Worm (Caenorhabditis elegans) whole organism, L1 larva: ENCODE data around the gene F54C9.7.

ENCODE experiments used
- C04F5.9 ChIP-seq: sonication (generic microtip); optimal IDR thresholded peaks from 2 replicates; lab custom pipeline; 2016; ENCODE audit warnings: missing genetic modification characterization, missing compliant biosample characterization
- aha-1 ChIP-seq: fragments of 150-350 bp; optimal IDR thresholded peaks from 2 replicates; lab custom pipeline; 2014; ENCODE audit warnings: missing biosample characterization, missing genetic modification characterization
- blmp-1 ChIP-seq: fragments of 150-350 bp; optimal IDR thresholded peaks from 2 replicates; lab custom pipeline; 2014; ENCODE audit warnings: missing biosample characterization, missing genetic modification characterization
- ceh-63 ChIP-seq: fragments of 200-800 bp; sonication (Bioruptor generic); optimal IDR thresholded peaks from 2 replicates; lab custom pipeline; 2018; ENCODE audit warnings: mild to moderate bottlenecking, missing genetic modification characterization, missing compliant biosample characterization
- ceh-8 ChIP-seq: fragments of 200-800 bp; sonication (Bioruptor generic); optimal IDR thresholded peaks from 2 replicates; lab custom pipeline; 2018; ENCODE audit warnings: mild to moderate bottlenecking, missing genetic modification characterization, moderate library complexity, missing compliant biosample characterization
- efl-1 ChIP-seq, 4 experiments: fragments of 150-350 bp; optimal IDR thresholded peaks in 3 of 4; peaks in 1 of 4; 1 replicate in 1 of 4; 2 replicates in 3 of 4; lab custom pipeline; 2014; ENCODE audit warnings: missing biosample characterization in 2 of 4, missing genetic modification characterization in 2 of 4, missing genetic modification reagents in 2 of 4
- efl-3 ChIP-seq: fragments of 200-800 bp; sonication (Bioruptor generic); optimal IDR thresholded peaks from 2 replicates; lab custom pipeline; 2018; ENCODE audit warnings: mild to moderate bottlenecking, missing genetic modification characterization, missing compliant biosample characterization
- elt-2 ChIP-seq: sonication (generic microtip); optimal IDR thresholded peaks from 2 replicates; lab custom pipeline; 2016; ENCODE audit warnings: missing genetic modification characterization, mild to moderate bottlenecking, inconsistent platforms, missing compliant biosample characterization, missing genetic modification reagents
- ets-5 ChIP-seq: fragments of 200-800 bp; sonication (Bioruptor generic); IDR thresholded peaks from 2 replicates; pipeline ENCODE4 v1.3.6; 2022; ENCODE audit warnings: missing genetic modification characterization, missing compliant biosample characterization
- fkh-8 ChIP-seq: sonication (generic microtip); optimal IDR thresholded peaks from 2 replicates; lab custom pipeline; 2016; ENCODE audit warnings: mild to moderate bottlenecking, missing genetic modification characterization, missing compliant biosample characterization
- hlh-4 ChIP-seq: sonication (generic microtip); optimal IDR thresholded peaks from 2 replicates; lab custom pipeline; 2016; ENCODE audit warnings: mild to moderate bottlenecking, missing genetic modification characterization, missing compliant biosample characterization
- irx-1 ChIP-seq: sonication (generic microtip); optimal IDR thresholded peaks from 2 replicates; lab custom pipeline; 2016; ENCODE audit warnings: missing genetic modification characterization, missing compliant biosample characterization
- isw-1 ChIP-seq: fragments of 200-800 bp; sonication (Bioruptor generic); IDR thresholded peaks from 2 replicates; pipeline ENCODE4 v1.3.6; 2022; ENCODE audit warnings: missing genetic modification characterization, missing compliant biosample characterization
- jun-1 ChIP-seq: fragments of 150-350 bp; optimal IDR thresholded peaks from 2 replicates; lab custom pipeline; 2014; ENCODE audit warnings: missing biosample characterization, missing genetic modification reagents, missing genetic modification characterization
- lin-15B ChIP-seq: fragments of 150-350 bp; sonication (generic microtip); optimal IDR thresholded peaks from 3 replicates; lab custom pipeline; 2014; ENCODE audit warnings: missing biosample characterization, missing genetic modification characterization
- lir-3 ChIP-seq: sonication (generic microtip); optimal IDR thresholded peaks from 2 replicates; lab custom pipeline; 2016; ENCODE audit warnings: mild to moderate bottlenecking, missing genetic modification characterization, moderate library complexity, missing compliant biosample characterization; ENCODE audit not compliant: poor library complexity
- mdl-1 ChIP-seq, 2 experiments: fragments of 150-350 bp; optimal IDR thresholded peaks; 2 replicates each; lab custom pipeline; 2014 to 2017; ENCODE audit warnings: missing biosample characterization in 2 of 2, missing genetic modification characterization in 2 of 2, inconsistent platforms in 1 of 2
- mef-2 ChIP-seq: fragments of 150-350 bp; optimal IDR thresholded peaks from 2 replicates; lab custom pipeline; 2014; ENCODE audit warnings: missing biosample characterization, missing genetic modification characterization
- nhr-11 ChIP-seq: fragments of 150-350 bp; optimal IDR thresholded peaks from 2 replicates; lab custom pipeline; 2014; ENCODE audit warnings: missing biosample characterization, missing genetic modification characterization
- nhr-12 ChIP-seq: sonication (generic microtip); optimal IDR thresholded peaks from 2 replicates; lab custom pipeline; 2017; ENCODE audit warnings: missing biosample characterization, missing genetic modification characterization
- nhr-20 ChIP-seq: sonication (generic microtip); optimal IDR thresholded peaks from 2 replicates; lab custom pipeline; 2016; ENCODE audit warnings: mild to moderate bottlenecking, missing genetic modification characterization, missing compliant biosample characterization
- nhr-47 ChIP-seq: sonication (generic microtip); optimal IDR thresholded peaks from 2 replicates; lab custom pipeline; 2016; ENCODE audit warnings: mild to moderate bottlenecking, missing genetic modification characterization, moderate library complexity, missing compliant biosample characterization
- nhr-71 ChIP-seq: sonication (generic microtip); optimal IDR thresholded peaks from 2 replicates; lab custom pipeline; 2016; ENCODE audit warnings: mild to moderate bottlenecking, missing genetic modification characterization, moderate library complexity, missing compliant biosample characterization
- nhr-84 ChIP-seq: sonication (generic microtip); optimal IDR thresholded peaks from 2 replicates; lab custom pipeline; 2017; ENCODE audit warnings: missing biosample characterization, missing genetic modification characterization
- nhr-90 ChIP-seq: sonication (generic microtip); optimal IDR thresholded peaks from 2 replicates; lab custom pipeline; 2016; ENCODE audit warnings: mild to moderate bottlenecking, missing genetic modification characterization, missing compliant biosample characterization; ENCODE audit not compliant: poor library complexity
- skn-1 ChIP-seq: fragments of 150-350 bp; optimal IDR thresholded peaks from 2 replicates; lab custom pipeline; 2014; ENCODE audit warnings: missing biosample characterization, missing genetic modification characterization
- snpc-4 ChIP-seq: fragments of 150-350 bp; optimal IDR thresholded peaks from 2 replicates; lab custom pipeline; 2014; ENCODE audit warnings: missing biosample characterization, missing genetic modification characterization
- sptf-1 ChIP-seq: fragments of 150-350 bp; optimal IDR thresholded peaks from 2 replicates; lab custom pipeline; 2014; ENCODE audit warnings: missing biosample characterization, missing genetic modification characterization
- swsn-7 ChIP-seq: sonication (generic microtip); optimal IDR thresholded peaks from 2 replicates; lab custom pipeline; 2016; ENCODE audit warnings: missing genetic modification characterization, missing compliant biosample characterization
- tbx-2 ChIP-seq: sonication (generic microtip); optimal IDR thresholded peaks from 2 replicates; lab custom pipeline; 2016; ENCODE audit warnings: missing genetic modification characterization, missing compliant biosample characterization
- unc-62 ChIP-seq: fragments of 150-350 bp; optimal IDR thresholded peaks from 2 replicates; lab custom pipeline; 2014; ENCODE audit warnings: missing biosample characterization, missing genetic modification reagents, missing genetic modification characterization
- unc-86 ChIP-seq: sonication (generic microtip); optimal IDR thresholded peaks from 2 replicates; lab custom pipeline; 2016; ENCODE audit warnings: missing genetic modification characterization, missing compliant biosample characterization
- ztf-11 ChIP-seq, 2 experiments: sonication (generic microtip); optimal IDR thresholded peaks; 2 replicates each; lab custom pipeline; 2016 to 2017; ENCODE audit warnings: missing genetic modification characterization in 2 of 2, missing biosample characterization in 1 of 2, missing compliant biosample characterization in 1 of 2
- ztf-4 ChIP-seq: fragments of 150-350 bp; optimal IDR thresholded peaks from 2 replicates; lab custom pipeline; 2014; ENCODE audit warnings: missing biosample characterization, missing genetic modification characterization

The F54C9.7 gene

DNA sequence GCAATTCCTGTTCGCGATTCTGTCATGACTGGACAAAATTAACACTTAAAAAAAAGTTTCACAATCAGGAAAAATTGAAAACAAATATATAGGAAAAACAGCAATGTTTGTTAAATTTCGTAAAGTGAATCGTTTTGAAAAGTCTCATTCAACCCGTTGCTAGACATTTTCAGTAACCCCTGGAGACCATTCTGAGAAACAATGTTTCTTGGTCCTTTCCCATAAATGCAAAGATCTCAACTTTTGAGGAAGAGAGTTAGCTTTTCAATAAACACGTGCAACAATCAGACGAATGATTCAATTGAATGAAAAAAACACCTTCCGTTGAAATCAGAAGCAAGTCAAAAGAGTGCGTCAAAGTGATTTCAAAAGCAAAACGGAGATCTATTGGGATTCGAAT lies 36.9 kb downstream of the F54C9.7 start, which contains the start of gene F28C6.9:
Gene F28C6.9, minus strand, starts transcription at position 101 of the 400 bp plus-strand sequence.
- no peak for TF ChIP-seq isw-1 (GFP tag; lab: Robert Waterston, UW)
- TF ChIP-seq swsn-7 (tag; lab: Kevin White, UChicago): no peak
- TF ChIP-seq elt-2 (tag; lab: Kevin White, UChicago): no peak
- TF ChIP-seq ztf-11 (tag; optimal IDR thresholded peaks at IDR 0.05; lab: Kevin White, UChicago): no peak
- TF ChIP-seq sptf-1: no peak
- TF ChIP-seq mef-2 (tag; lab: Kevin White, UChicago): no peak
- TF ChIP-seq ceh-63 (GFP tag; lab: Kevin White, UChicago): no peak
- no peak for TF ChIP-seq lir-3 (tag; lab: Kevin White, UChicago)
- no peak for TF ChIP-seq nhr-11
- no peak for TF ChIP-seq nhr-12 (tag; lab: Kevin White, UChicago)
- TF ChIP-seq unc-86 (tag; lab: Kevin White, UChicago): no peak
- no peak for TF ChIP-seq fkh-8
- no peak for TF ChIP-seq skn-1 (tag; lab: Kevin White, UChicago)
- TF ChIP-seq irx-1 (tag; lab: Kevin White, UChicago): no peak
- no peak for TF ChIP-seq nhr-20 (tag; lab: Kevin White, UChicago)
- no peak for TF ChIP-seq ztf-4 (tag; lab: Kevin White, UChicago)
- TF ChIP-seq mdl-1 (tag; optimal IDR thresholded peaks at IDR 0.05; lab: Kevin White, UChicago): no peak
- TF ChIP-seq aha-1 (tag; lab: Kevin White, UChicago): no peak
- no peak for TF ChIP-seq nhr-84

DNA sequence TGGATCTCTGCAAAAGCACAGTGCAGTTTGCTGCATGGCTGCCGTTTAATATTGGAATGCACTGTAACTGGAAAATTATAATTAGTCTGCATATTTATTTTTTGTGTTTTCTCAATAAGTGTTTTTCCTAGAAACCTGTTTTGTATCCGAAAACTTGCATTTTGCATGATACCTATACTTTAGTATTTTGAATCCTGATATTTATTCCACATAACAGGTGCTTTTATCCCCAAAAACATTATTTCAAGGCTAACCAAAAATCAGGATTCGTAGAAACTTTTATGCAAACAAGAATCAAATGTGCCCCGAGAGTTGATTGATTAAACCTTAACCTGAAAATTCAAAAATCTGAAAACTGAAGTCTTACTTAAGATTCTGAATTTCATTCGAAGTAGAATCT lies 37.4 kb downstream of the F54C9.7 start:
- peak; percentile 15 for TF ChIP-seq nhr-47 (tag; lab: Kevin White, UChicago)
- no peak for TF ChIP-seq nhr-90 (tag; lab: Kevin White, UChicago)
- TF ChIP-seq efl-3 (GFP tag; lab: Kevin White, UChicago): no peak
- peak; percentile 15 for TF ChIP-seq nhr-71 (tag; lab: Kevin White, UChicago)
- TF ChIP-seq lin-15B (tag; lab: Kevin White, UChicago): no peak
- no peak for TF ChIP-seq jun-1 (tag; lab: Kevin White, UChicago)
- peak; percentile 93 for TF ChIP-seq hlh-4
- no peak for TF ChIP-seq blmp-1 (tag; lab: Kevin White, UChicago)

DNA sequence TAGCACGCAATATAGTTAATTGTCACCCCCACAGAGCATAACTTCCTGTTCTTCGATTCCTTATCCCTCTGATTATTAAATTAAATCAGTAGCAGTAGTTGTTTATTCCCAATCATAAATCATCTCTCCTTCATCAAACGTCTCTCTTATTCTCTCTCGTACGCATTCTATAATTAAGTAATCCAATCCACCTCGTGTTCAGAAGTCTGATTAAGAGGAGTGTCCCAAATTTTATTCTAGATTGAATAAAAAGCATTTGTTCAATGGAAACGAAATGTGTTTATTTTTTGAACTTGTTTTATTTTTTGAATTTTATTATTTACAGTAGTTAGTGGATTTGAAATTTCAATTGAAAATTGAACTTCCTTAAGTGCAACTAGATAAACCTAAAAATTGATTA lies 38.2 kb downstream of the F54C9.7 start:
- TF ChIP-seq fkh-8: peak; percentile 23
- peak; percentile 0 for TF ChIP-seq nhr-47 (tag; lab: Kevin White, UChicago)
- TF ChIP-seq nhr-71 (tag; lab: Kevin White, UChicago): peak; percentile 9
- TF ChIP-seq unc-62: no peak
- peak; percentile 75 for TF ChIP-seq ceh-8 (GFP tag; lab: Kevin White, UChicago)

DNA sequence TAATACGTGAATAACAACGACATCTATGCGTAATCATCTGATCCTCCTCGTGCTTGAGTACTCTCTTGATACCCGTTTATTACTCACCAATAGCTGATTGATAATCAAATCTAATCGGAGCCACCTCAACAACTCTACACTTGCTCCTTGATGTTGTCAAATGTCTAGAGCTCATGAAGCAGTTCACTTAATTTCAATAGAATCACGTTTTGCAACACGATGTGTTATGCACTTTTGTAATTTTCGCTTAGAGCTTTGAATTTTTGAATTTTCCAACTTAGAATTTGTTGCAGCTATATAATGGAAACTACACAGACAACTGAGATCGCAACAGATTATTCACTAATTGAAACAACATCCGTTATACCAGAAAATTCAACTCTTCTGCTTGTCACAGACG lies 39.3 kb downstream of the F54C9.7 start, which contains the start of gene T22C8.1:
Gene T22C8.1, plus strand, starts transcription at position 301 of the 400 bp plus-strand sequence.
- TF ChIP-seq tbx-2 (tag; lab: Kevin White, UChicago) (no peak), C04F5.9 (tag; lab: Kevin White, UChicago) (no peak)

DNA sequence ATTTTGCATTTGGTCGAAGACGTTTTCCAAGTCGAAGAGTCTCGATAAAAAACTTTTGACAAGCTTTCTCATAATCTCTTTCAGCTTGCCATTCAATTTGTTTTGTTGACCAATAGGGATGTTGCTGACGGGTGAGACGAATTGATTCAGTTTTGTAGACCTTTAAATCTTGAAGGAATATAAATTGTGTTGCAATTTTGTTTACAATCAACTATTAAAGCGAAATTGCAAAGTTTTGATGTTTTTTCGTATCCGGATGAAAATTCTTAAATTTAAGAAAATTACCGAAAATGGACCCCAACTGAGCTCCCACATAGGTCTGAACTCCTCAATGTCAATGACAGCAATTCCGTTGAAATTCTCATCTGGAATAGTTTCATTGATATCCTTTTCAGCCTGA lies 43.0 kb downstream of the F54C9.7 start:
- TF ChIP-seq ets-5: no peak
- TF ChIP-seq efl-1 (optimal IDR thresholded peaks at IDR 0.05; lab: Kevin White, UChicago): no peak
- TF ChIP-seq efl-1 (GFP tag; optimal IDR thresholded peaks at IDR 0.05 in 1 of 2; lab: Kevin White, UChicago): peak in 1 of 2 experiments; percentile 12

DNA sequence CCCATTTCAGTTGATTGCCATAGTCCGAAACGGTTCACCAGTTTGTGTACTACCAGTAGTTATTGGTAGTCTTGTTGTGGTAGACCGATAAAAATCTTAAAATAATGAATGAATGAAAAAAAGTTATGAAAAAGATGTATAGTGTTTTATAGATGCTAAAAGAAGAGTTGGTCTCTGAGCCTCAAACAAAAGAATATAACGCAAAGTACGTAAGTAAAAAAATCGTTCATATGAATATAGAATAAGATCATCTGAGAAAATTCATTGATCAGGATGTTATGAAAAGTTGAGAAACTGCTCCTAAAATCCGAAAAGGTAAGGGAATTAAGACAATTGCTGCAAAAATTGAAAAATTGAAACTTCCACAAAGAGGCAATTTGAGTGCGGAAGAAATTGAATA lies 44.4 kb downstream of the F54C9.7 start, which contains the start of gene chhy-1:
Gene chhy-1, minus strand, starts transcription at position 101 of the 400 bp plus-strand sequence.
- TF ChIP-seq unc-86 (tag; lab: Kevin White, UChicago) (no peak), snpc-4 (no peak), irx-1 (tag; lab: Kevin White, UChicago) (no peak)
